Worm (Caenorhabditis elegans): Measurements from ENCODE around the gene C30F2.2.

The C30F2.2 gene

ce11 chrX:16098104-16098638 is 13.2 kb upstream of the C30F2.2 start:
- TF ChIP-seq sptf-1 (tag; optimal IDR thresholded peaks at IDR 0.05) (peak; percentile 1), nhr-237 (tag; optimal IDR thresholded peaks at IDR 0.05) (no peak), blmp-1 (tag; optimal IDR thresholded peaks at IDR 0.05) (no peak), hlh-1 (tag; optimal IDR thresholded peaks at IDR 0.05) (peak; percentile 46), nhr-28 (tag; optimal IDR thresholded peaks at IDR 0.05) (no peak), unc-62 (GFP tag; optimal IDR thresholded peaks at IDR 0.05) (no peak), ham-2 (GFP tag; optimal IDR thresholded peaks at IDR 0.05) (no peak), cnd-1 (tag; optimal IDR thresholded peaks at IDR 0.05) (no peak), elt-3 (tag; optimal IDR thresholded peaks at IDR 0.05) (no peak), lsy-2 (tag; optimal IDR thresholded peaks at IDR 0.05) (no peak), tbx-8 (GFP tag; optimal IDR thresholded peaks at IDR 0.05) (no peak), unc-120 (tag; optimal IDR thresholded peaks at IDR 0.05; ENCODE audit: poor library complexity, severe bottlenecking) (peak; percentile 47), M03D4.4 (tag; optimal IDR thresholded peaks at IDR 0.05) (no peak), nhr-2 (tag; optimal IDR thresholded peaks at IDR 0.05) (no peak), mab-5 (tag; optimal IDR thresholded peaks at IDR 0.05) (no peak), mep-1 (tag; optimal IDR thresholded peaks at IDR 0.05) (no peak), elt-1 (tag; optimal IDR thresholded peaks at IDR 0.05; ENCODE audit: borderline replicate concordance, insufficient read depth) (no peak)

- TF ChIP-seq blmp-1 (tag; optimal IDR thresholded peaks at IDR 0.05): no peak
These were observed 9.4 kb upstream of the C30F2.2 start, which contains the start of gene C30F2.5 for ce11 chrX:16094370-16094769. TSS of gene C30F2.5 (plus strand) at chrX:16094670.

ce11 chrX:16091166-16091565 is 6.2 kb upstream of the C30F2.2 start:
- TF ChIP-seq nhr-237 (tag; optimal IDR thresholded peaks at IDR 0.05): no peak
- no peak for TF ChIP-seq cnd-1 (tag; optimal IDR thresholded peaks at IDR 0.05)
- TF ChIP-seq M03D4.4 (tag; optimal IDR thresholded peaks at IDR 0.05): no peak
- TF ChIP-seq tbx-8 (GFP tag; optimal IDR thresholded peaks at IDR 0.05): no peak
- TF ChIP-seq elt-1 (tag; optimal IDR thresholded peaks at IDR 0.05; ENCODE audit: borderline replicate concordance, insufficient read depth): no peak
- no peak for TF ChIP-seq ceh-43 (GFP tag; optimal IDR thresholded peaks at IDR 0.05)
- no peak for TF ChIP-seq lin-13 (tag; optimal IDR thresholded peaks at IDR 0.05)
- no peak for TF ChIP-seq unc-39 (tag; optimal IDR thresholded peaks at IDR 0.05)
- no peak for TF ChIP-seq unc-120 (tag; optimal IDR thresholded peaks at IDR 0.05; ENCODE audit: poor library complexity, severe bottlenecking)
- no peak for TF ChIP-seq ztf-11 (tag; optimal IDR thresholded peaks at IDR 0.05)
- TF ChIP-seq flh-1 (GFP tag; optimal IDR thresholded peaks at IDR 0.05): no peak
- no peak for TF ChIP-seq lsy-2 (tag; optimal IDR thresholded peaks at IDR 0.05)
- TF ChIP-seq elt-3 (tag; optimal IDR thresholded peaks at IDR 0.05): no peak
- TF ChIP-seq hlh-1 (tag; optimal IDR thresholded peaks at IDR 0.05): no peak
- no peak for TF ChIP-seq mab-5 (tag; optimal IDR thresholded peaks at IDR 0.05)
- TF ChIP-seq nhr-28 (tag; optimal IDR thresholded peaks at IDR 0.05): no peak
- TF ChIP-seq pha-4 (tag; optimal IDR thresholded peaks at IDR 0.05): no peak

- TF ChIP-seq hlh-1 (tag; optimal IDR thresholded peaks at IDR 0.05) (peak; percentile 83), sem-2 (GFP tag; optimal IDR thresholded peaks at IDR 0.05) (no peak)
These were observed 2.8 kb upstream of the C30F2.2 start for ce11 chrX:16087842-16088241.

ce11 chrX:16082024-16082423 is 3.0 kb downstream of the C30F2.2 start, which contains the start of gene idpp-14:
TSS of gene idpp-14 (plus strand) at chrX:16082347.
- TF ChIP-seq elt-3 (tag; optimal IDR thresholded peaks at IDR 0.05) (no peak), unc-120 (tag; optimal IDR thresholded peaks at IDR 0.05; ENCODE audit: poor library complexity, severe bottlenecking) (no peak), snpc-4 (tag; optimal IDR thresholded peaks at IDR 0.05) (no peak)

- no peak for TF ChIP-seq ham-2 (GFP tag; optimal IDR thresholded peaks at IDR 0.05)
- TF ChIP-seq nhr-237 (tag; optimal IDR thresholded peaks at IDR 0.05): no peak
- TF ChIP-seq nhr-76 (tag; optimal IDR thresholded peaks at IDR 0.05): no peak
- TF ChIP-seq bed-3 (GFP tag; optimal IDR thresholded peaks at IDR 0.05): no peak
- TF ChIP-seq unc-39 (tag; optimal IDR thresholded peaks at IDR 0.05): no peak
These were observed 6.3 kb downstream of the C30F2.2 start for ce11 chrX:16078695-16079094.

- TF ChIP-seq hlh-1 (tag; optimal IDR thresholded peaks at IDR 0.05): no peak
- TF ChIP-seq unc-120 (tag; optimal IDR thresholded peaks at IDR 0.05; ENCODE audit: poor library complexity, severe bottlenecking): no peak
- no peak for TF ChIP-seq unc-39 (tag; optimal IDR thresholded peaks at IDR 0.05)
- no peak for TF ChIP-seq mep-1 (tag; optimal IDR thresholded peaks at IDR 0.05)
- no peak for TF ChIP-seq ceh-43 (GFP tag; optimal IDR thresholded peaks at IDR 0.05)
- TF ChIP-seq M03D4.4 (tag; optimal IDR thresholded peaks at IDR 0.05): no peak
- TF ChIP-seq lsy-2 (tag; optimal IDR thresholded peaks at IDR 0.05): no peak
- TF ChIP-seq nhr-2 (tag; optimal IDR thresholded peaks at IDR 0.05): no peak
- TF ChIP-seq tbx-8 (GFP tag; optimal IDR thresholded peaks at IDR 0.05): no peak
- no peak for TF ChIP-seq nhr-237 (tag; optimal IDR thresholded peaks at IDR 0.05)
- TF ChIP-seq nhr-76 (tag; optimal IDR thresholded peaks at IDR 0.05): no peak
- TF ChIP-seq lin-32 (GFP tag; optimal IDR thresholded peaks at IDR 0.05): no peak
- TF ChIP-seq blmp-1 (tag; optimal IDR thresholded peaks at IDR 0.05): no peak
- TF ChIP-seq bed-3 (GFP tag; optimal IDR thresholded peaks at IDR 0.05): no peak
These were observed 8.5 kb downstream of the C30F2.2 start, which contains the start of gene C30F2.4 for ce11 chrX:16076470-16076869. TSS of gene C30F2.4 (minus strand) at chrX:16076570.

Measured in whole organism, mixed stage, embryonic.